Fruit fly (Drosophila melanogaster): Measurements from ENCODE around the gene CG42268.

Gene CG42268

dm6 chr3L:9765710-9766005, 5.5 kb upstream of the CG42268 start:
- no peak for TF ChIP-seq h (optimal IDR thresholded peaks at IDR 0.05)
- TF ChIP-seq ttk (optimal IDR thresholded peaks at IDR 0.05) = no peak
- no peak for TF ChIP-seq psq (optimal IDR thresholded peaks at IDR 0.05)
- TF ChIP-seq Sin3A (optimal IDR thresholded peaks at IDR 0.05) = no peak

dm6 chr3L:9764915-9765709, 4.9 kb upstream of the CG42268 start:
- TF ChIP-seq Sin3A (optimal IDR thresholded peaks at IDR 0.05) (no peak), ttk (optimal IDR thresholded peaks at IDR 0.05) (no peak), psq (optimal IDR thresholded peaks at IDR 0.05) (no peak), Myc (optimal IDR thresholded peaks at IDR 0.05) (no peak), h (optimal IDR thresholded peaks at IDR 0.05) (no peak), insv (optimal IDR thresholded peaks at IDR 0.05) (no peak)

- TF ChIP-seq ttk (optimal IDR thresholded peaks at IDR 0.05) (no peak), insv (optimal IDR thresholded peaks at IDR 0.05) (no peak), Sin3A (optimal IDR thresholded peaks at IDR 0.05) (no peak), h (optimal IDR thresholded peaks at IDR 0.05) (no peak), psq (optimal IDR thresholded peaks at IDR 0.05) (no peak), Myc (optimal IDR thresholded peaks at IDR 0.05) (no peak)
Measured at dm6 chr3L:9764307-9764706, 4.1 kb upstream of the CG42268 start.

- TF ChIP-seq h (optimal IDR thresholded peaks at IDR 0.05) (no peak), insv (optimal IDR thresholded peaks at IDR 0.05) (no peak), Sin3A (optimal IDR thresholded peaks at IDR 0.05) (no peak), psq (optimal IDR thresholded peaks at IDR 0.05) (no peak), ttk (optimal IDR thresholded peaks at IDR 0.05) (no peak), Myc (optimal IDR thresholded peaks at IDR 0.05) (no peak)
Measured at dm6 chr3L:9763389-9763917, 3.3 kb upstream of the CG42268 start, which contains the start of gene Ae2. Gene Ae2 (plus strand): TSS chr3L:9763544.

dm6 chr3L:9762036-9762597, 1.9 kb upstream of the CG42268 start:
- TF ChIP-seq psq (optimal IDR thresholded peaks at IDR 0.05) (no peak), h (optimal IDR thresholded peaks at IDR 0.05) (no peak), ttk (optimal IDR thresholded peaks at IDR 0.05) (no peak), Myc (optimal IDR thresholded peaks at IDR 0.05) (no peak), Sin3A (optimal IDR thresholded peaks at IDR 0.05) (no peak), insv (optimal IDR thresholded peaks at IDR 0.05) (no peak)

- TF ChIP-seq Sin3A (optimal IDR thresholded peaks at IDR 0.05) (no peak), h (optimal IDR thresholded peaks at IDR 0.05) (no peak), psq (optimal IDR thresholded peaks at IDR 0.05) (no peak), Myc (optimal IDR thresholded peaks at IDR 0.05) (no peak), ttk (optimal IDR thresholded peaks at IDR 0.05) (no peak), insv (optimal IDR thresholded peaks at IDR 0.05) (no peak)
Measured at dm6 chr3L:9751625-9752024, 8.6 kb downstream of the CG42268 start.

dm6 chr3L:9745393-9745792, 14.8 kb downstream of the CG42268 start:
- TF ChIP-seq Sin3A (optimal IDR thresholded peaks at IDR 0.05) = no peak
- no peak for TF ChIP-seq h (optimal IDR thresholded peaks at IDR 0.05)
- TF ChIP-seq insv (optimal IDR thresholded peaks at IDR 0.05) = no peak
- no peak for TF ChIP-seq psq (optimal IDR thresholded peaks at IDR 0.05)
- TF ChIP-seq Myc (optimal IDR thresholded peaks at IDR 0.05) = no peak
- TF ChIP-seq ttk (optimal IDR thresholded peaks at IDR 0.05) = no peak

- no peak for TF ChIP-seq Sin3A (optimal IDR thresholded peaks at IDR 0.05)
- no peak for TF ChIP-seq Myc (optimal IDR thresholded peaks at IDR 0.05)
- TF ChIP-seq ttk (optimal IDR thresholded peaks at IDR 0.05) = no peak
- no peak for TF ChIP-seq insv (optimal IDR thresholded peaks at IDR 0.05)
- TF ChIP-seq psq (optimal IDR thresholded peaks at IDR 0.05) = no peak
- TF ChIP-seq h (optimal IDR thresholded peaks at IDR 0.05) = no peak
Measured at dm6 chr3L:9744060-9744549, 16.1 kb downstream of the CG42268 start.

dm6 chr3L:9742342-9742741, 17.9 kb downstream of the CG42268 start:
- no peak for TF ChIP-seq psq (optimal IDR thresholded peaks at IDR 0.05)
- TF ChIP-seq Sin3A (optimal IDR thresholded peaks at IDR 0.05) = no peak

- TF ChIP-seq insv (optimal IDR thresholded peaks at IDR 0.05) = no peak
- no peak for TF ChIP-seq psq (optimal IDR thresholded peaks at IDR 0.05)
- TF ChIP-seq ttk (optimal IDR thresholded peaks at IDR 0.05) = no peak
- no peak for TF ChIP-seq h (optimal IDR thresholded peaks at IDR 0.05)
- TF ChIP-seq Sin3A (optimal IDR thresholded peaks at IDR 0.05) = no peak
- no peak for TF ChIP-seq Myc (optimal IDR thresholded peaks at IDR 0.05)
Measured at dm6 chr3L:9739629-9740028, 20.6 kb downstream of the CG42268 start.

dm6 chr3L:9733563-9733962, 26.6 kb downstream of the CG42268 start, which contains the start of gene CG6749:
Gene CG6749 (minus strand): TSS chr3L:9733807.
- TF ChIP-seq Sin3A (optimal IDR thresholded peaks at IDR 0.05) = no peak
- no peak for TF ChIP-seq Myc (optimal IDR thresholded peaks at IDR 0.05)
- no peak for TF ChIP-seq ttk (optimal IDR thresholded peaks at IDR 0.05)
- TF ChIP-seq insv (optimal IDR thresholded peaks at IDR 0.05) = no peak
- TF ChIP-seq h (optimal IDR thresholded peaks at IDR 0.05) = no peak
- TF ChIP-seq psq (optimal IDR thresholded peaks at IDR 0.05) = no peak

dm6 chr3L:9729795-9730421, 30.3 kb downstream of the CG42268 start, which contains the start of gene ATPsynB:
Gene ATPsynB (plus strand): TSS chr3L:9729999.
- no peak for TF ChIP-seq insv (optimal IDR thresholded peaks at IDR 0.05)

Data from Kc167 (cell line).